Fruit fly (Drosophila melanogaster) whole organism, embryonic: ENCODE results near the gene spz3.

ENCODE experiments used
- Antp ChIP-seq: fragments of 200-800 bp; sonication (Bioruptor generic); optimal IDR thresholded peaks from 3 replicates; lab custom pipeline; 2016; ENCODE audit warnings: missing biosample characterization, missing genetic modification characterization
- CG10565 ChIP-seq: fragments of 200-800 bp; sonication (Bioruptor generic); optimal IDR thresholded peaks from 3 replicates; lab custom pipeline; 2016; ENCODE audit warnings: missing biosample characterization, mild to moderate bottlenecking, missing genetic modification characterization
- CG10654 ChIP-seq: fragments of 200-800 bp; sonication (Bioruptor generic); optimal IDR thresholded peaks from 2 replicates; lab custom pipeline; 2016; ENCODE audit warnings: missing biosample characterization, missing genetic modification characterization
- CG11723 ChIP-seq: fragments of 200-800 bp; sonication (Bioruptor generic); optimal IDR thresholded peaks from 2 replicates; lab custom pipeline; 2017; ENCODE audit warnings: missing biosample characterization, mild to moderate bottlenecking, missing genetic modification characterization
- CG13894 ChIP-seq: fragments of 200-800 bp; sonication (Bioruptor generic); optimal IDR thresholded peaks from 3 replicates; lab custom pipeline; 2018; ENCODE audit warnings: missing biosample characterization, mild to moderate bottlenecking, missing genetic modification characterization, moderate library complexity
- CG15479 ChIP-seq: fragments of 200-800 bp; sonication (Bioruptor generic); optimal IDR thresholded peaks from 3 replicates; lab custom pipeline; 2019; ENCODE audit warnings: missing biosample characterization, mild to moderate bottlenecking, missing genetic modification characterization, moderate library complexity
- CG16813 ChIP-seq: fragments of 200-800 bp; sonication (Bioruptor generic); IDR thresholded peaks from 3 replicates; pipeline ENCODE4 v1.3.6; 2022; ENCODE audit warnings: missing biosample characterization, missing genetic modification characterization; ENCODE audit not compliant: partially characterized antibody
- CG16815 ChIP-seq: fragments of 200-800 bp; sonication (Bioruptor generic); optimal IDR thresholded peaks from 3 replicates; lab custom pipeline; 2017; ENCODE audit warnings: missing biosample characterization, mild to moderate bottlenecking, missing genetic modification characterization
- CG17912 ChIP-seq: fragments of 200-800 bp; sonication (Bioruptor generic); optimal IDR thresholded peaks from 2 replicates; lab custom pipeline; 2018; ENCODE audit warnings: missing biosample characterization, mild to moderate bottlenecking, missing genetic modification characterization
- CG2129 ChIP-seq: fragments of 200-800 bp; sonication (Bioruptor generic); IDR thresholded peaks from 2 replicates; pipeline ENCODE4 v1.3.6; 2022; ENCODE audit warnings: missing biosample characterization, missing genetic modification characterization; ENCODE audit not compliant: partially characterized antibody
- CG30020 ChIP-seq: fragments of 200-800 bp; optimal IDR thresholded peaks from 2 replicates; lab custom pipeline; 2019; ENCODE audit warnings: missing biosample characterization, mild to moderate bottlenecking, missing genetic modification characterization, moderate library complexity
- CG30431 ChIP-seq: fragments of 200-800 bp; sonication (Bioruptor generic); optimal IDR thresholded peaks from 2 replicates; lab custom pipeline; 2017; ENCODE audit warnings: missing biosample characterization, missing genetic modification characterization
- CG3838 ChIP-seq: fragments of 200-800 bp; sonication (Bioruptor generic); optimal IDR thresholded peaks from 3 replicates; lab custom pipeline; 2016; ENCODE audit warnings: missing biosample characterization, missing genetic modification characterization
- CG3847 ChIP-seq: fragments of 200-800 bp; sonication (Bioruptor generic); IDR thresholded peaks from 2 replicates; pipeline ENCODE4 v1.3.6; 2022; ENCODE audit warnings: missing biosample characterization, missing genetic modification characterization
- CG4328 ChIP-seq: fragments of 200-800 bp; sonication (Bioruptor generic); optimal IDR thresholded peaks from 3 replicates; lab custom pipeline; 2017; ENCODE audit warnings: missing biosample characterization, missing genetic modification reagents, missing genetic modification characterization
- CG4730 ChIP-seq: fragments of 200-800 bp; sonication (Bioruptor generic); IDR thresholded peaks from 2 replicates; pipeline ENCODE4 v1.3.6; 2022; ENCODE audit warnings: missing biosample characterization, missing genetic modification characterization
- CG6689 ChIP-seq: fragments of 200-800 bp; sonication (Bioruptor generic); IDR thresholded peaks from 2 replicates; pipeline ENCODE4 v1.3.6; 2022; ENCODE audit warnings: missing biosample characterization, missing genetic modification characterization
- CG7786 ChIP-seq: fragments of 200-800 bp; sonication (Bioruptor generic); optimal IDR thresholded peaks from 2 replicates; lab custom pipeline; 2016; ENCODE audit warnings: missing biosample characterization, missing genetic modification characterization
- CG9932 ChIP-seq: fragments of 200-800 bp; sonication (Bioruptor generic); IDR thresholded peaks from 2 replicates; pipeline ENCODE4 v1.3.6; 2022; ENCODE audit warnings: missing biosample characterization, missing genetic modification characterization
- Camta ChIP-seq: fragments of 200-800 bp; sonication (Bioruptor generic); optimal IDR thresholded peaks from 2 replicates; lab custom pipeline; 2016; ENCODE audit warnings: missing biosample characterization, missing genetic modification characterization
- D ChIP-seq, 2 experiments: fragments of 200-800 bp in 1 of 2; fragments of >200 bp in 1 of 2; sonication (Bioruptor generic) in 1 of 2; optimal IDR thresholded peaks; 2 replicates in 1 of 2; 3 replicates in 1 of 2; lab custom pipeline; 2017; ENCODE audit warnings: mild to moderate bottlenecking in 1 of 2, missing biosample characterization in 1 of 2, missing genetic modification characterization in 1 of 2, missing genetic modification reagents in 1 of 2
- Dll ChIP-seq: fragments of 200-800 bp; sonication (Bioruptor generic); IDR thresholded peaks from 4 replicates; pipeline ENCODE4 v1.3.6; 2022; ENCODE audit warnings: missing biosample characterization, missing genetic modification characterization; ENCODE audit not compliant: partially characterized antibody
- HLH4C ChIP-seq: fragments of 200-800 bp; sonication (Bioruptor generic); IDR thresholded peaks from 3 replicates; pipeline ENCODE4 v1.3.6; 2022; ENCODE audit warnings: missing biosample characterization, missing genetic modification characterization; ENCODE audit not compliant: partially characterized antibody
- Hr3 ChIP-seq: fragments of 200-800 bp; sonication (Bioruptor generic); optimal IDR thresholded peaks from 3 replicates; lab custom pipeline; 2016; ENCODE audit warnings: missing biosample characterization, missing genetic modification characterization
- Hr78 ChIP-seq, 2 experiments: fragments of 200-800 bp in 1 of 2; fragments of >200 bp in 1 of 2; sonication (Bioruptor generic) in 1 of 2; optimal IDR thresholded peaks; 2 replicates each; lab custom pipeline; 2017 to 2019; ENCODE audit warnings: missing biosample characterization in 2 of 2, missing genetic modification characterization in 2 of 2, mild to moderate bottlenecking in 1 of 2, moderate library complexity in 1 of 2
- MBD-R2 ChIP-seq: fragments of 200-800 bp; sonication (Bioruptor generic); IDR thresholded peaks from 2 replicates; pipeline ENCODE4 v1.3.6; 2022; ENCODE audit warnings: missing biosample characterization, missing genetic modification characterization
- Med ChIP-seq: fragments of 200-800 bp; sonication (Bioruptor generic); peaks from one replicate; lab custom pipeline; 2016; ENCODE audit warnings: missing biosample characterization, missing genetic modification characterization, mild to moderate bottlenecking, inconsistent platforms, moderate library complexity
- Myb ChIP-seq: fragments of 200-800 bp; sonication (Bioruptor generic); optimal IDR thresholded peaks from 2 replicates; lab custom pipeline; 2016; ENCODE audit warnings: missing biosample characterization, missing genetic modification characterization
- Sin3A ChIP-seq: fragments of >200 bp; optimal IDR thresholded peaks from 2 replicates; lab custom pipeline; 2018
- Six4 ChIP-seq: fragments of 200-800 bp; sonication (Bioruptor generic); optimal IDR thresholded peaks from 2 replicates; lab custom pipeline; 2016; ENCODE audit warnings: missing biosample characterization, missing genetic modification characterization
- TFAM ChIP-seq: fragments of 200-800 bp; sonication (Bioruptor generic); optimal IDR thresholded peaks from 2 replicates; lab custom pipeline; 2017; ENCODE audit warnings: missing biosample characterization, missing genetic modification characterization, inconsistent platforms
- ab ChIP-seq: fragments of 200-800 bp; sonication (Bioruptor generic); optimal IDR thresholded peaks from 2 replicates; lab custom pipeline; 2016; ENCODE audit warnings: missing biosample characterization, missing genetic modification characterization
- crp ChIP-seq, 2 experiments: fragments of 200-800 bp; sonication (Bioruptor generic); optimal IDR thresholded peaks; 2 replicates in 1 of 2; 3 replicates in 1 of 2; lab custom pipeline; 2017; ENCODE audit warnings: missing biosample characterization in 2 of 2, missing genetic modification characterization in 2 of 2, mild to moderate bottlenecking in 1 of 2, moderate library complexity in 1 of 2
- emc ChIP-seq: fragments of 200-800 bp; sonication (Bioruptor generic); optimal IDR thresholded peaks from 2 replicates; lab custom pipeline; 2016; ENCODE audit warnings: missing biosample characterization, missing genetic modification characterization
- jumu ChIP-seq: fragments of 200-800 bp; sonication (Bioruptor generic); optimal IDR thresholded peaks from 3 replicates; lab custom pipeline; 2016; ENCODE audit warnings: missing biosample characterization, missing genetic modification characterization
- kni ChIP-seq: fragments of 200-800 bp; sonication (Bioruptor generic); optimal IDR thresholded peaks from 3 replicates; lab custom pipeline; 2017; ENCODE audit warnings: mild to moderate bottlenecking, missing biosample characterization, missing genetic modification reagents, missing genetic modification characterization
- onecut ChIP-seq: fragments of 200-800 bp; sonication (Bioruptor generic); IDR thresholded peaks from 2 replicates; pipeline ENCODE4 v1.3.6; 2022; ENCODE audit warnings: missing biosample characterization, missing genetic modification characterization
- pnt ChIP-seq: fragments of 200-800 bp; sonication (Bioruptor generic); optimal IDR thresholded peaks from 3 replicates; lab custom pipeline; 2016; ENCODE audit warnings: missing biosample characterization, missing genetic modification characterization
- pzg ChIP-seq: fragments of 200-800 bp; sonication (Bioruptor generic); optimal IDR thresholded peaks from 3 replicates; lab custom pipeline; 2018; ENCODE audit warnings: missing biosample characterization, mild to moderate bottlenecking, missing genetic modification characterization, moderate library complexity
- run ChIP-seq: fragments of 200-800 bp; sonication (Bioruptor generic); optimal IDR thresholded peaks from 3 replicates; lab custom pipeline; 2018; ENCODE audit warnings: missing biosample characterization, mild to moderate bottlenecking, missing genetic modification characterization
- sc ChIP-seq, 3 experiments: fragments of >200 bp in 2 of 3; fragments of 200-800 bp in 1 of 3; sonication (Bioruptor generic) in 1 of 3; optimal IDR thresholded peaks; 2 replicates in 2 of 3; 3 replicates in 1 of 3; lab custom pipeline; 2017; ENCODE audit warnings: mild to moderate bottlenecking in 1 of 3, missing biosample characterization in 1 of 3, missing genetic modification characterization in 1 of 3, missing genetic modification reagents in 1 of 3
- sna ChIP-seq: fragments of 200-800 bp; sonication (Bioruptor generic); IDR thresholded peaks from 2 replicates; pipeline ENCODE4 v1.3.6; 2022; ENCODE audit warnings: missing biosample characterization, missing genetic modification characterization; ENCODE audit not compliant: partially characterized antibody
- sug ChIP-seq: fragments of 200-800 bp; optimal IDR thresholded peaks from 2 replicates; lab custom pipeline; 2019; ENCODE audit warnings: missing biosample characterization, mild to moderate bottlenecking, missing genetic modification characterization, moderate library complexity
- tup ChIP-seq: fragments of 200-800 bp; sonication (Bioruptor generic); optimal IDR thresholded peaks from 2 replicates; lab custom pipeline; 2016; ENCODE audit warnings: missing biosample characterization, mild to moderate bottlenecking, missing genetic modification characterization, moderate library complexity
- vnd ChIP-seq: fragments of 200-800 bp; sonication (Bioruptor generic); IDR thresholded peaks from 3 replicates; pipeline ENCODE4 v1.3.6; 2022; ENCODE audit warnings: missing biosample characterization, missing genetic modification characterization; ENCODE audit not compliant: partially characterized antibody
- zen2 ChIP-seq: fragments of 200-800 bp; sonication (Bioruptor generic); IDR thresholded peaks from 3 replicates; pipeline ENCODE4 v1.3.6; 2022; ENCODE audit warnings: missing biosample characterization, missing genetic modification characterization; ENCODE audit not compliant: partially characterized antibody

Gene spz3

dm6 chr2L:7827045-7828004 is 52.0 kb downstream of the spz3 start, which contains the start of the genes Rack1 and mts (continued):
- TF ChIP-seq pzg (GFP tag; lab: Kevin White, UChicago): peak; percentile 82
- TF ChIP-seq sna (GFP tag; lab: Robert Waterston, UW): peak; percentile 32; the same call in 1 of the 2 replicates
- TF ChIP-seq jumu: peak; percentile 56
- TF ChIP-seq CG16813 (GFP tag; lab: Robert Waterston, UW): peak; percentile 67
- TF ChIP-seq CG3847 (GFP tag; lab: Robert Waterston, UW): peak; percentile 84
- TF ChIP-seq crp (GFP tag; optimal IDR thresholded peaks at IDR 0.05; lab: Kevin White, UChicago): peak in 1 of 2 experiments; percentile 54
- TF ChIP-seq ab (GFP tag; lab: Kevin White, UChicago): peak; percentile 46
- peak; percentile 84 for TF ChIP-seq CG11723 (GFP tag; lab: Kevin White, UChicago)
- peak; percentile 63 for TF ChIP-seq Six4 (GFP tag; lab: Kevin White, UChicago)
- peak; percentile 24 for TF ChIP-seq Sin3A (lab: Kevin White, UChicago)
- peak; percentile 32; the same call in 1 of the 2 replicates for TF ChIP-seq CG6689
- TF ChIP-seq onecut (GFP tag; lab: Robert Waterston, UW): peak; percentile 88
- TF ChIP-seq pnt: no peak
- TF ChIP-seq vnd (GFP tag; lab: Robert Waterston, UW): no peak
- no peak for TF ChIP-seq CG10565 (GFP tag; lab: Kevin White, UChicago)
- peak; percentile 16 for TF ChIP-seq CG30020 (tag; lab: Kevin White, UChicago)
- peak; percentile 70 for TF ChIP-seq CG10654 (GFP tag; lab: Kevin White, UChicago)
- peak; percentile 87 for TF ChIP-seq CG17912 (GFP tag; lab: Kevin White, UChicago)
- peak; percentile 55 for TF ChIP-seq HLH4C (GFP tag; lab: Robert Waterston, UW)
- TF ChIP-seq run (tag; lab: Kevin White, UChicago): peak; percentile 57
- TF ChIP-seq CG9932 (GFP tag; lab: Robert Waterston, UW): peak; percentile 86
- peak; percentile 40 for TF ChIP-seq Antp (GFP tag; lab: Kevin White, UChicago)
- peak; percentile 58 for TF ChIP-seq Hr3
- peak; percentile 64 for TF ChIP-seq tup (GFP tag; lab: Kevin White, UChicago)
- peak; percentile 74 for TF ChIP-seq sug (tag; lab: Kevin White, UChicago)
- TF ChIP-seq CG13894: peak; percentile 80
- TF ChIP-seq D (optimal IDR thresholded peaks at IDR 0.05; lab: Kevin White, UChicago): no peak
- peak; percentile 74 for TF ChIP-seq D (GFP tag; optimal IDR thresholded peaks at IDR 0.05; lab: Kevin White, UChicago)
- peak; percentile 64 for TF ChIP-seq emc
- TF ChIP-seq CG7786 (GFP tag; lab: Kevin White, UChicago): peak; percentile 75
- peak; percentile 83 for TF ChIP-seq Camta (GFP tag; lab: Kevin White, UChicago)
- peak; percentile 77 for TF ChIP-seq kni (GFP tag; lab: Kevin White, UChicago)
- peak; percentile 99 for TF ChIP-seq Med (GFP tag; lab: Kevin White, UChicago)
- TF ChIP-seq CG2129 (GFP tag; lab: Robert Waterston, UW): no peak
- TF ChIP-seq CG16815 (GFP tag; lab: Kevin White, UChicago): peak; percentile 60
- TF ChIP-seq sc (optimal IDR thresholded peaks at IDR 0.05; lab: Kevin White, UChicago): no peak
- TF ChIP-seq sc (GFP tag; optimal IDR thresholded peaks at IDR 0.05; lab: Kevin White, UChicago): peak; percentile 82
- TF ChIP-seq Hr78 (GFP tag; optimal IDR thresholded peaks at IDR 0.05; lab: Kevin White, UChicago): no peak
- peak; percentile 66 for TF ChIP-seq MBD-R2 (GFP tag; lab: Robert Waterston, UW)
- peak; percentile 48 for TF ChIP-seq CG3838 (GFP tag; lab: Kevin White, UChicago)
- peak; percentile 58; the same call in 2 of the 4 replicates for TF ChIP-seq Dll (GFP tag; lab: Robert Waterston, UW)
- peak; percentile 79 for TF ChIP-seq CG4328
- no peak for TF ChIP-seq CG15479 (GFP tag; lab: Kevin White, UChicago)
- TF ChIP-seq CG4730 (GFP tag; lab: Robert Waterston, UW): peak; percentile 59
- TF ChIP-seq Myb (GFP tag; lab: Kevin White, UChicago): peak; percentile 71
- peak; percentile 71 for TF ChIP-seq CG30431 (GFP tag; lab: Kevin White, UChicago)
- TF ChIP-seq zen2: no peak
- peak; percentile 15 for TF ChIP-seq TFAM (GFP tag; lab: Kevin White, UChicago)
